Worm (Caenorhabditis elegans) whole organism, L1 larva: ENCODE measurements around the gene Y47D7A.19.

Experiments
- ceh-82 ChIP-seq, 3 experiments: fragments of 150-350 bp in 1 of 3; sonication (generic microtip) in 2 of 3; optimal IDR thresholded peaks; 2 replicates each; lab custom pipeline; 2014 to 2017; ENCODE audit warnings: missing biosample characterization in 3 of 3, missing genetic modification characterization in 3 of 3
- pqm-1 ChIP-seq: sonication (generic microtip); optimal IDR thresholded peaks from 3 replicates; lab custom pipeline; 2017; ENCODE audit warnings: missing biosample characterization, missing genetic modification characterization

- TF ChIP-seq pqm-1 (tag; lab: Kevin White, UChicago): no peak
- no peak for TF ChIP-seq ceh-82 (tag; optimal IDR thresholded peaks at IDR 0.05; lab: Kevin White, UChicago)
Observed at ce11 chrV:4442749-4443381, 18.7 kb downstream of the Y47D7A.19 start, which contains the start of gene rft-1.
